6 worm cellular contexts compared by ENCODE assay signal in the genomic region with DNA sequence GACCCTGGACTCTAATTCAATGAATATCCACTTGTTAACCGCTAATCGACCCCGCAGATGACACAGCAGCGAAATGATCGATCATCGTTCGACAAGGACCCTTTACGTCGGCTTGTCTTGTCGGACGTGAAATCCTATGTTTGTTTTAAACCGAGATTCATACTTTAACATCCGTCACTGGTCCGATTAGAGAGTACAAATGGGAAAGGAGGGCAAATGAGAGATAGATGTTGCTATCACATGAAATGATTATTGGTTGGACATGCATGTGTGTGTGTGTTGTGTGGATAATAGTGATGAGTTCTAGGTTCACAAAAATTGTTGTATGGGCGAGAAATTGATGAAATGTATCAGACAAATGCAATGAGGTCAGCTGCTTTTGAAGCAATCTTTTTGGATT.
TF ChIP-seq lines count a peak whose summit lies in the region.

No protein-coding gene starts in this region.

TF ChIP-seq in whole organism, L1 larva, 84 proteins besides CTCF, POLR2A, EP300 and RAD21 (continues in another document):
- TF ChIP-seq fkh-10 (GFP tag; optimal IDR thresholded peaks at IDR 0.05; lab: Kevin White, UChicago) (no peak), lin-35 (GFP tag; optimal IDR thresholded peaks at IDR 0.05; lab: Kevin White, UChicago) (no peak), F16B12.6 (tag; optimal IDR thresholded peaks at IDR 0.05; lab: Kevin White, UChicago) (no peak), alr-1 (tag; optimal IDR thresholded peaks at IDR 0.05; lab: Kevin White, UChicago; ENCODE audit: borderline replicate concordance) (no peak), hlh-17 (GFP tag; optimal IDR thresholded peaks at IDR 0.05; lab: Kevin White, UChicago; ENCODE audit: borderline replicate concordance) (no peak), lin-15B (tag; optimal IDR thresholded peaks at IDR 0.05; lab: Kevin White, UChicago) (no peak), aly-2 (tag; optimal IDR thresholded peaks at IDR 0.05; lab: Kevin White, UChicago) (no peak), mef-2 (tag; optimal IDR thresholded peaks at IDR 0.05; lab: Kevin White, UChicago) (no peak), nhr-19 (GFP tag; conservative IDR thresholded peaks at IDR 0.05; lab: Robert Waterston, UW) (peak; percentile 34; the same call in 1 of the 2 replicates), unc-86 (tag; optimal IDR thresholded peaks at IDR 0.05; lab: Kevin White, UChicago) (no peak), hpl-2 (GFP tag; optimal IDR thresholded peaks at IDR 0.05; lab: Kevin White, UChicago) (no peak), lir-3 (tag; optimal IDR thresholded peaks at IDR 0.05; lab: Kevin White, UChicago; ENCODE audit: poor library complexity) (no peak), lin-39 (tag; optimal IDR thresholded peaks at IDR 0.05; lab: Kevin White, UChicago) (peak; percentile 36), lsy-2 (tag; optimal IDR thresholded peaks at IDR 0.05; lab: Kevin White, UChicago) (peak in 1 of 2 experiments; percentile 33)

TF ChIP-seq in whole organism, L2 larva, 48 proteins besides CTCF, POLR2A, EP300 and RAD21:
- no peak for TF ChIP-seq ceh-82 (tag; optimal IDR thresholded peaks at IDR 0.05; lab: Kevin White, UChicago)
- no peak for TF ChIP-seq nhr-77 (tag; optimal IDR thresholded peaks at IDR 0.05; lab: Kevin White, UChicago)
- TF ChIP-seq nhr-6 (tag; optimal IDR thresholded peaks at IDR 0.05; lab: Kevin White, UChicago), result no peak
- TF ChIP-seq ztf-1 (GFP tag; conservative IDR thresholded peaks at IDR 0.05; lab: Robert Waterston, UW), result no peak
- peak; percentile 68 for TF ChIP-seq nhr-129 (tag; optimal IDR thresholded peaks at IDR 0.05; lab: Kevin White, UChicago)
- no peak for TF ChIP-seq nhr-237 (tag; optimal IDR thresholded peaks at IDR 0.05; lab: Kevin White, UChicago)
- peak; percentile 34 for TF ChIP-seq F13H6.1 (tag; optimal IDR thresholded peaks at IDR 0.05; lab: Kevin White, UChicago)
- peak; percentile 13 for TF ChIP-seq sma-9 (GFP tag; optimal IDR thresholded peaks at IDR 0.05; lab: Kevin White, UChicago)
- TF ChIP-seq sma-9 (tag; optimal IDR thresholded peaks at IDR 0.05; lab: Kevin White, UChicago), result no peak
- peak in 1 of 2 experiments; percentile 35 for TF ChIP-seq lsy-2 (tag; optimal IDR thresholded peaks at IDR 0.05; lab: Kevin White, UChicago)

TF ChIP-seq in whole organism, L3 larva, 47 proteins besides CTCF, POLR2A, EP300 and RAD21:
- no peak for TF ChIP-seq aly-2 (tag; optimal IDR thresholded peaks at IDR 0.05; lab: Kevin White, UChicago)
- no peak for TF ChIP-seq tbx-2 (tag; optimal IDR thresholded peaks at IDR 0.05; lab: Kevin White, UChicago)
- no peak for TF ChIP-seq ceh-16 (tag; optimal IDR thresholded peaks at IDR 0.05; lab: Kevin White, UChicago)
- peak; percentile 30 for TF ChIP-seq nfya-1 (tag; optimal IDR thresholded peaks at IDR 0.05; lab: Kevin White, UChicago; ENCODE audit: insufficient read depth)
- peak; percentile 35 for TF ChIP-seq egl-5 (tag; optimal IDR thresholded peaks at IDR 0.05; lab: Kevin White, UChicago)

TF ChIP-seq in whole organism, L4 larva, 104 proteins besides CTCF, POLR2A, EP300 and RAD21:
- TF ChIP-seq hlh-11 (tag; optimal IDR thresholded peaks at IDR 0.05; lab: Kevin White, UChicago), result peak; percentile 2
- no peak for TF ChIP-seq madf-9 (GFP tag; conservative IDR thresholded peaks at IDR 0.05; lab: Robert Waterston, UW)
- peak; percentile 34 for TF ChIP-seq nhr-11 (tag; optimal IDR thresholded peaks at IDR 0.05; lab: Kevin White, UChicago)
- peak in 1 of 2 experiments; percentile 96 for TF ChIP-seq unc-62 (GFP tag; optimal IDR thresholded peaks at IDR 0.05 in 1 of 2; lab: Kevin White, UChicago)
- no peak for TF ChIP-seq unc-62 (tag; optimal IDR thresholded peaks at IDR 0.05; lab: Kevin White, UChicago)

TF ChIP-seq in whole organism, late embryonic, 69 proteins besides CTCF, POLR2A, EP300 and RAD21:
- no peak for TF ChIP-seq ceh-18 (tag; optimal IDR thresholded peaks at IDR 0.05; lab: Kevin White, UChicago)
- TF ChIP-seq unc-55 (GFP tag; optimal IDR thresholded peaks at IDR 0.05; lab: Kevin White, UChicago), result peak; percentile 55
- no peak for TF ChIP-seq gmeb-2 (tag; optimal IDR thresholded peaks at IDR 0.05; lab: Kevin White, UChicago)

TF ChIP-seq in whole organism, mixed stage, embryonic, 35 proteins besides CTCF, POLR2A, EP300 and RAD21:
- TF ChIP-seq unc-62 (GFP tag; optimal IDR thresholded peaks at IDR 0.05; lab: Kevin White, UChicago), result peak; percentile 55
- peak; percentile 38 for TF ChIP-seq unc-120 (tag; optimal IDR thresholded peaks at IDR 0.05; lab: Kevin White, UChicago; ENCODE audit: poor library complexity, severe bottlenecking)
- no peak for TF ChIP-seq sem-2 (GFP tag; optimal IDR thresholded peaks at IDR 0.05; lab: Kevin White, UChicago)

Comparison
In these comparisons a context has a peak if more than half of its experiments do, and no peak if none do; other contexts are left out.
1. Of the 29 proteins assayed by ChIP-seq in both whole organism, L4 larva and whole organism, L1 larva: peak only in whole organism, L4 larva: nhr-11; only in whole organism, L1 larva: lin-39; in both: none; in neither: 25; mixed calls (peak in some experiments, not most) for 2.